Worm (Caenorhabditis elegans) whole organism, midembryonic: Measurements from ENCODE around the gene C16C10.8.

Experiments
- T22C8.4 ChIP-seq: fragments of 200-800 bp; sonication (Bioruptor generic); IDR thresholded peaks from 2 replicates; pipeline ENCODE4 v1.3.6; 2022; ENCODE audit warnings: missing genetic modification characterization, missing compliant biosample characterization
- med-1 ChIP-seq: sonication (generic microtip); optimal IDR thresholded peaks from 2 replicates; lab custom pipeline; 2017; ENCODE audit warnings: missing genetic modification characterization, mild to moderate bottlenecking, missing compliant biosample characterization, antibody characterized with exemption, missing genetic modification reagents; ENCODE audit not compliant: insufficient read depth
- ref-1 ChIP-seq: fragments of 200-800 bp; sonication (Bioruptor generic); conservative IDR thresholded peaks from 2 replicates; pipeline ENCODE4 v1.3.6; 2022; ENCODE audit warnings: missing genetic modification reagents, missing genetic modification characterization, missing compliant biosample characterization
- ztf-23 ChIP-seq: fragments of 200-800 bp; sonication (Bioruptor generic); IDR thresholded peaks from 2 replicates; pipeline ENCODE4 v1.3.6; 2022; ENCODE audit warnings: missing genetic modification reagents, missing genetic modification characterization, missing compliant biosample characterization
- ztf-29 ChIP-seq: fragments of 200-800 bp; sonication (Bioruptor generic); IDR thresholded peaks from 2 replicates; pipeline ENCODE4 v1.3.6; 2022; ENCODE audit warnings: missing genetic modification reagents, missing genetic modification characterization, missing compliant biosample characterization

- no peak for TF ChIP-seq med-1
- no peak for TF ChIP-seq ztf-23 (GFP tag; lab: Robert Waterston, UW)
- TF ChIP-seq T22C8.4 (GFP tag; lab: Robert Waterston, UW) = no peak
- no peak for TF ChIP-seq ztf-29 (GFP tag; lab: Robert Waterston, UW)
- no peak for TF ChIP-seq ref-1
Measured at ce11 chrIII:4204964-4205363, 41.0 kb upstream of the C16C10.8 start.
